Worm (Caenorhabditis elegans): ENCODE data around the gene ZK1307.3.
A peak's percentile ranks its signal among the peaks of the same experiment; 100 is the strongest.

ZK1307.3 gene

ce11 chrII:9655530-9656139 lies 2.8 kb upstream of the ZK1307.3 start, which contains the start of gene ZK1307.1:
Gene ZK1307.1 (minus strand): TSS chrII:9655580.
- TF ChIP-seq skn-1 (tag; optimal IDR thresholded peaks at IDR 0.05) (no peak), hlh-30 (tag; optimal IDR thresholded peaks at IDR 0.05; ENCODE audit: insufficient read depth) (peak; percentile 56), arid-1 (GFP tag; conservative IDR thresholded peaks at IDR 0.05) (no peak), T26A8.4 (GFP tag; IDR thresholded peaks at IDR 0.05) (no peak), attf-4 (tag; optimal IDR thresholded peaks at IDR 0.05) (no peak), lir-3 (tag; optimal IDR thresholded peaks at IDR 0.05) (no peak), nhr-10 (tag; optimal IDR thresholded peaks at IDR 0.05) (no peak), nhr-28 (tag; optimal IDR thresholded peaks at IDR 0.05) (peak; percentile 27), pqm-1 (tag; optimal IDR thresholded peaks at IDR 0.05) (peak; percentile 47), lsy-2 (tag; optimal IDR thresholded peaks at IDR 0.05) (no peak), php-3 (GFP tag; IDR thresholded peaks at IDR 0.05) (peak; percentile 69), ZK337.2 (GFP tag; IDR thresholded peaks at IDR 0.05) (no peak), hif-1 (tag; optimal IDR thresholded peaks at IDR 0.05) (no peak)

ce11 chrII:9653679-9654078 lies 860 bp upstream of the ZK1307.3 start, which contains the start of gene ZK1307.2:
Gene ZK1307.2 (minus strand): TSS chrII:9653952.
- TF ChIP-seq unc-62 (GFP tag; optimal IDR thresholded peaks at IDR 0.05 in 1 of 2) (peak in 1 of 2 experiments; percentile 93), unc-62 (tag; optimal IDR thresholded peaks at IDR 0.05) (no peak), unc-39 (tag; optimal IDR thresholded peaks at IDR 0.05) (no peak), egl-27 (tag; optimal IDR thresholded peaks at IDR 0.05) (no peak)

- TF ChIP-seq nhr-11 (tag; optimal IDR thresholded peaks at IDR 0.05) (no peak), set-16 (GFP tag; IDR thresholded peaks at IDR 0.05) (no peak), Y75B8A.6 (GFP tag; IDR thresholded peaks at IDR 0.05) (no peak), lin-15B (tag; optimal IDR thresholded peaks at IDR 0.05) (no peak), ceh-28 (tag; optimal IDR thresholded peaks at IDR 0.05) (no peak), cey-2 (tag; optimal IDR thresholded peaks at IDR 0.05; ENCODE audit: borderline replicate concordance, insufficient read depth) (no peak), dmd-6 (GFP tag; IDR thresholded peaks at IDR 0.05) (no peak), T26A8.4 (GFP tag; IDR thresholded peaks at IDR 0.05) (no peak), F49E8.2 (tag; optimal IDR thresholded peaks at IDR 0.05; ENCODE audit: borderline replicate concordance) (no peak), ceh-62 (tag; optimal IDR thresholded peaks at IDR 0.05) (no peak), sdz-12 (GFP tag; optimal IDR thresholded peaks at IDR 0.05) (no peak), nhr-10 (tag; optimal IDR thresholded peaks at IDR 0.05) (no peak), F44E2.7 (GFP tag; IDR thresholded peaks at IDR 0.05) (no peak), hmg-1.1 (GFP tag; IDR thresholded peaks at IDR 0.05) (no peak), egl-27 (tag; optimal IDR thresholded peaks at IDR 0.05) (no peak)
Observed at ce11 chrII:9651700-9652099, 1.1 kb downstream of the ZK1307.3 start, which contains the start of gene ZK1307.4. Gene ZK1307.4 (minus strand): TSS chrII:9651800.

ce11 chrII:9649191-9649590 lies 3.6 kb downstream of the ZK1307.3 start, which contains the start of gene ZK1307.9:
Gene ZK1307.9 (plus strand): TSS chrII:9649491.
- TF ChIP-seq zip-11 (GFP tag; IDR thresholded peaks at IDR 0.05) (no peak), mes-2 (tag; optimal IDR thresholded peaks at IDR 0.05; ENCODE audit: poor library complexity, severe bottlenecking) (no peak), aly-2 (tag; optimal IDR thresholded peaks at IDR 0.05) (no peak), nhr-111 (GFP tag; optimal IDR thresholded peaks at IDR 0.05) (no peak), F44E2.7 (GFP tag; IDR thresholded peaks at IDR 0.05) (no peak), Y105C5A.15 (GFP tag; IDR thresholded peaks at IDR 0.05) (no peak), php-3 (GFP tag; IDR thresholded peaks at IDR 0.05) (no peak), D1046.2 (GFP tag; IDR thresholded peaks at IDR 0.05) (no peak), ceh-44 (GFP tag; IDR thresholded peaks at IDR 0.05) (no peak), F37D6.2 (tag; optimal IDR thresholded peaks at IDR 0.05) (no peak), lin-38 (GFP tag; IDR thresholded peaks at IDR 0.05) (no peak), snpc-4 (tag; optimal IDR thresholded peaks at IDR 0.05) (no peak), ces-1 (GFP tag; optimal IDR thresholded peaks at IDR 0.05) (no peak), ztf-11 (tag; optimal IDR thresholded peaks at IDR 0.05) (no peak)

All from whole organism, L4 larva.